Worm (Caenorhabditis elegans): ENCODE measurements around the gene srab-17.

ce11 chrV:9843376-9843916 lies 24.8 kb downstream of the srab-17 start, which contains the start of gene sru-8:
- TF ChIP-seq nhr-28 (tag; optimal IDR thresholded peaks at IDR 0.05) (no peak), nhr-237 (tag; optimal IDR thresholded peaks at IDR 0.05) (no peak), nhr-76 (tag; optimal IDR thresholded peaks at IDR 0.05) (no peak), ceh-43 (GFP tag; optimal IDR thresholded peaks at IDR 0.05) (no peak), sptf-1 (tag; optimal IDR thresholded peaks at IDR 0.05) (no peak), snpc-4 (tag; optimal IDR thresholded peaks at IDR 0.05) (no peak), unc-39 (tag; optimal IDR thresholded peaks at IDR 0.05) (no peak), zip-8 (tag; optimal IDR thresholded peaks at IDR 0.05) (no peak), ztf-11 (tag; optimal IDR thresholded peaks at IDR 0.05) (no peak), unc-62 (GFP tag; optimal IDR thresholded peaks at IDR 0.05) (no peak), nhr-12 (tag; optimal IDR thresholded peaks at IDR 0.05) (no peak), lin-13 (tag; optimal IDR thresholded peaks at IDR 0.05) (no peak)
